Fruit fly (Drosophila melanogaster): ENCODE measurements around the gene CG31915.

- TF ChIP-seq CTCF (optimal IDR thresholded peaks at IDR 0.05), result no peak
- no peak for TF ChIP-seq CG8478 (optimal IDR thresholded peaks at IDR 0.05)
Observed at dm6 chr2L:5517393-5517792, 10.5 kb upstream of the CG31915 start, which contains the start of gene CG14020.
